Fruit fly (Drosophila melanogaster) whole organism, embryonic: ENCODE measurements around the gene Utx.

Experiments used
- Asciz ChIP-seq: fragments of 200-800 bp; sonication (Bioruptor generic); optimal IDR thresholded peaks from 2 replicates; lab custom pipeline; 2017; ENCODE audit warnings: missing biosample characterization, mild to moderate bottlenecking, missing genetic modification characterization, missing genetic modification reagents
- CG10366 ChIP-seq: fragments of 200-800 bp; sonication (Bioruptor generic); IDR thresholded peaks from 2 replicates; pipeline ENCODE4 v1.3.6; 2022; ENCODE audit warnings: missing biosample characterization, missing genetic modification characterization
- CG11723 ChIP-seq: fragments of 200-800 bp; sonication (Bioruptor generic); optimal IDR thresholded peaks from 2 replicates; lab custom pipeline; 2017; ENCODE audit warnings: missing biosample characterization, mild to moderate bottlenecking, missing genetic modification characterization
- CG12236 ChIP-seq: fragments of 200-800 bp; sonication (Bioruptor generic); optimal IDR thresholded peaks from 2 replicates; lab custom pipeline; 2016; ENCODE audit warnings: missing biosample characterization, missing genetic modification characterization
- CG12659 ChIP-seq: fragments of 200-800 bp; sonication (Bioruptor generic); optimal IDR thresholded peaks from 3 replicates; lab custom pipeline; 2017; ENCODE audit warnings: mild to moderate bottlenecking, missing biosample characterization, missing genetic modification reagents, missing genetic modification characterization
- CG13287 ChIP-seq: fragments of 200-800 bp; sonication (Bioruptor generic); IDR thresholded peaks from 2 replicates; pipeline ENCODE4 v1.3.6; 2022; ENCODE audit warnings: missing biosample characterization, missing genetic modification characterization; ENCODE audit not compliant: partially characterized antibody
- CG13424 ChIP-seq: fragments of 200-800 bp; sonication (Bioruptor generic); optimal IDR thresholded peaks from 2 replicates; lab custom pipeline; 2019; ENCODE audit warnings: missing biosample characterization, mild to moderate bottlenecking, missing genetic modification characterization, moderate library complexity
- CG17361 ChIP-seq: fragments of 200-800 bp; sonication (Bioruptor generic); IDR thresholded peaks from 3 replicates; pipeline ENCODE4 v1.3.6; 2022; ENCODE audit warnings: missing biosample characterization, missing genetic modification characterization
- CG18764 ChIP-seq: fragments of 200-800 bp; sonication (Bioruptor generic); optimal IDR thresholded peaks from 3 replicates; lab custom pipeline; 2016; ENCODE audit warnings: missing biosample characterization, missing genetic modification characterization
- CG2116 ChIP-seq: fragments of 200-800 bp; sonication (Bioruptor generic); optimal IDR thresholded peaks from 3 replicates; lab custom pipeline; 2018; ENCODE audit warnings: missing biosample characterization, mild to moderate bottlenecking, missing genetic modification characterization
- CG2120 ChIP-seq: fragments of 200-800 bp; sonication (Bioruptor generic); optimal IDR thresholded peaks from 3 replicates; lab custom pipeline; 2016; ENCODE audit warnings: missing biosample characterization, missing genetic modification characterization
- CG3281 ChIP-seq: fragments of 200-800 bp; sonication (Bioruptor generic); optimal IDR thresholded peaks from 3 replicates; lab custom pipeline; 2017; ENCODE audit warnings: missing biosample characterization, mild to moderate bottlenecking, missing genetic modification characterization
- CG3407 ChIP-seq: fragments of 200-800 bp; sonication (Bioruptor generic); optimal IDR thresholded peaks from 2 replicates; lab custom pipeline; 2018; ENCODE audit warnings: missing biosample characterization, mild to moderate bottlenecking, missing genetic modification characterization
- CG34224 ChIP-seq: fragments of 200-800 bp; sonication (Bioruptor generic); IDR thresholded peaks from 3 replicates; pipeline ENCODE4 v1.3.6; 2022; ENCODE audit warnings: missing biosample characterization, missing genetic modification characterization; ENCODE audit not compliant: partially characterized antibody
- CG4617 ChIP-seq: fragments of 200-800 bp; sonication (Bioruptor generic); optimal IDR thresholded peaks from 3 replicates; lab custom pipeline; 2016; ENCODE audit warnings: missing biosample characterization, missing genetic modification characterization, borderline replicate concordance
- CG5180 ChIP-seq: fragments of 200-800 bp; sonication (Bioruptor generic); optimal IDR thresholded peaks from 3 replicates; lab custom pipeline; 2017; ENCODE audit warnings: missing biosample characterization, missing genetic modification characterization, mild to moderate bottlenecking, moderate library complexity, missing genetic modification reagents
- CG7839 ChIP-seq: fragments of 200-800 bp; sonication (Bioruptor generic); optimal IDR thresholded peaks from 3 replicates; lab custom pipeline; 2018; ENCODE audit warnings: missing biosample characterization, mild to moderate bottlenecking, missing genetic modification characterization, moderate library complexity
- D19A ChIP-seq: fragments of 200-800 bp; optimal IDR thresholded peaks from 3 replicates; lab custom pipeline; 2019; ENCODE audit warnings: missing biosample characterization, mild to moderate bottlenecking, missing genetic modification characterization, moderate library complexity
- Dll ChIP-seq: fragments of 200-800 bp; sonication (Bioruptor generic); IDR thresholded peaks from 4 replicates; pipeline ENCODE4 v1.3.6; 2022; ENCODE audit warnings: missing biosample characterization, missing genetic modification characterization; ENCODE audit not compliant: partially characterized antibody
- Dref ChIP-seq: fragments of 200-800 bp; sonication (Bioruptor generic); IDR thresholded peaks from 2 replicates; pipeline ENCODE4 v1.3.6; 2022; ENCODE audit warnings: missing biosample characterization, missing genetic modification characterization
- Hmx ChIP-seq: fragments of 200-800 bp; sonication (Bioruptor generic); optimal IDR thresholded peaks from 2 replicates; lab custom pipeline; 2016; ENCODE audit warnings: missing biosample characterization, missing genetic modification characterization
- Lhr ChIP-seq: fragments of 200-800 bp; sonication (Bioruptor generic); optimal IDR thresholded peaks from 3 replicates; lab custom pipeline; 2017; ENCODE audit warnings: mild to moderate bottlenecking, missing biosample characterization, missing genetic modification reagents, missing genetic modification characterization
- MBD-R2 ChIP-seq: fragments of 200-800 bp; sonication (Bioruptor generic); IDR thresholded peaks from 2 replicates; pipeline ENCODE4 v1.3.6; 2022; ENCODE audit warnings: missing biosample characterization, missing genetic modification characterization
- Sry-δ ChIP-seq: fragments of 200-800 bp; sonication (Bioruptor generic); optimal IDR thresholded peaks from 2 replicates; lab custom pipeline; 2016; ENCODE audit warnings: missing biosample characterization, missing genetic modification characterization
- bsh ChIP-seq, 2 experiments: fragments of 200-800 bp; sonication (Bioruptor generic); optimal IDR thresholded peaks; 2 replicates each; lab custom pipeline; 2017 to 2018; ENCODE audit warnings: mild to moderate bottlenecking in 2 of 2, missing biosample characterization in 2 of 2, missing genetic modification characterization in 2 of 2, moderate library complexity in 1 of 2
- crol ChIP-seq: fragments of 200-800 bp; sonication (Bioruptor generic); IDR thresholded peaks from 2 replicates; pipeline ENCODE4 v1.3.6; 2022; ENCODE audit warnings: missing biosample characterization, missing genetic modification characterization
- dm ChIP-seq: fragments of 200-800 bp; sonication (Bioruptor generic); optimal IDR thresholded peaks from 3 replicates; lab custom pipeline; 2016; ENCODE audit warnings: missing biosample characterization, missing genetic modification characterization
- fd64A ChIP-seq: fragments of 200-800 bp; sonication (Bioruptor generic); optimal IDR thresholded peaks from 3 replicates; lab custom pipeline; 2018; ENCODE audit warnings: missing biosample characterization, mild to moderate bottlenecking, missing genetic modification characterization
- grn ChIP-seq: fragments of 200-800 bp; sonication (Bioruptor generic); optimal IDR thresholded peaks from 3 replicates; lab custom pipeline; 2017; ENCODE audit warnings: missing biosample characterization, missing genetic modification characterization
- gro ChIP-seq: fragments of 200-800 bp; sonication (Bioruptor generic); optimal IDR thresholded peaks from 2 replicates; lab custom pipeline; 2016; ENCODE audit warnings: missing biosample characterization, missing genetic modification characterization
- hbn ChIP-seq: fragments of 200-800 bp; sonication (Bioruptor generic); IDR thresholded peaks from 2 replicates; pipeline ENCODE4 v1.3.6; 2022; ENCODE audit warnings: missing biosample characterization, missing genetic modification characterization; ENCODE audit not compliant: partially characterized antibody
- kay ChIP-seq: fragments of 200-800 bp; sonication (Bioruptor generic); optimal IDR thresholded peaks from 2 replicates; lab custom pipeline; 2016; ENCODE audit warnings: missing biosample characterization, missing genetic modification characterization
- knrl ChIP-seq: fragments of 200-800 bp; sonication (Bioruptor generic); IDR thresholded peaks from 3 replicates; pipeline ENCODE4 v1.3.6; 2022; ENCODE audit warnings: missing biosample characterization, missing genetic modification characterization; ENCODE audit not compliant: partially characterized antibody
- nom ChIP-seq: fragments of 200-800 bp; sonication (Bioruptor generic); optimal IDR thresholded peaks from 2 replicates; lab custom pipeline; 2017; ENCODE audit warnings: missing biosample characterization, missing genetic modification characterization, mild to moderate bottlenecking, moderate library complexity, missing genetic modification reagents
- pfk ChIP-seq: fragments of 200-800 bp; sonication (Bioruptor generic); optimal IDR thresholded peaks from 2 replicates; lab custom pipeline; 2018; ENCODE audit warnings: missing biosample characterization, mild to moderate bottlenecking, missing genetic modification characterization, moderate library complexity
- phol ChIP-seq: fragments of 200-800 bp; sonication (Bioruptor generic); optimal IDR thresholded peaks from 3 replicates; lab custom pipeline; 2018; ENCODE audit warnings: missing biosample characterization, mild to moderate bottlenecking, missing genetic modification characterization, moderate library complexity
- pros ChIP-seq: fragments of 200-800 bp; sonication (Bioruptor generic); optimal IDR thresholded peaks from 3 replicates; lab custom pipeline; 2019; ENCODE audit warnings: missing biosample characterization, mild to moderate bottlenecking, missing genetic modification characterization, moderate library complexity
- pzg ChIP-seq: fragments of 200-800 bp; sonication (Bioruptor generic); optimal IDR thresholded peaks from 3 replicates; lab custom pipeline; 2018; ENCODE audit warnings: missing biosample characterization, mild to moderate bottlenecking, missing genetic modification characterization, moderate library complexity
- row ChIP-seq: fragments of 200-800 bp; sonication (Bioruptor generic); IDR thresholded peaks from 3 replicates; pipeline ENCODE4 v1.3.6; 2022; ENCODE audit warnings: missing biosample characterization, missing genetic modification characterization
- sd ChIP-seq: fragments of 200-800 bp; sonication (Bioruptor generic); optimal IDR thresholded peaks from 3 replicates; lab custom pipeline; 2018; ENCODE audit warnings: missing biosample characterization, mild to moderate bottlenecking, missing genetic modification characterization, moderate library complexity
- sens ChIP-seq: fragments of 200-800 bp; sonication (Bioruptor generic); peaks from one replicate; lab custom pipeline; 2016; ENCODE audit warnings: missing biosample characterization, missing genetic modification characterization
- sima ChIP-seq: fragments of 200-800 bp; sonication (Bioruptor generic); optimal IDR thresholded peaks from 2 replicates; lab custom pipeline; 2016; ENCODE audit warnings: missing biosample characterization, missing genetic modification characterization
- slbo ChIP-seq: fragments of 200-800 bp; sonication (Bioruptor generic); IDR thresholded peaks from 2 replicates; pipeline ENCODE4 v1.3.6; 2022; ENCODE audit warnings: missing biosample characterization, missing genetic modification characterization
- tll ChIP-seq, 2 experiments: fragments of 200-800 bp in 1 of 2; fragments of >200 bp in 1 of 2; sonication (Bioruptor generic) in 1 of 2; optimal IDR thresholded peaks; 2 replicates each; lab custom pipeline; 2017 to 2019; ENCODE audit warnings: missing biosample characterization in 2 of 2, missing genetic modification characterization in 2 of 2, mild to moderate bottlenecking in 1 of 2, moderate library complexity in 1 of 2
- tup ChIP-seq: fragments of 200-800 bp; sonication (Bioruptor generic); optimal IDR thresholded peaks from 2 replicates; lab custom pipeline; 2016; ENCODE audit warnings: missing biosample characterization, mild to moderate bottlenecking, missing genetic modification characterization, moderate library complexity
- z ChIP-seq: fragments of 200-800 bp; sonication (Bioruptor generic); IDR thresholded peaks from 3 replicates; pipeline ENCODE4 v1.3.6; 2022; ENCODE audit warnings: missing biosample characterization, missing genetic modification characterization

Utx gene

dm6 chr2L:10232827-10233226 lies 45.8 kb downstream of the Utx start:
- no peak for TF ChIP-seq pros (GFP tag; lab: Kevin White, UChicago)
- TF ChIP-seq crol (GFP tag; lab: Robert Waterston, UW) = no peak
- peak; percentile 11 for TF ChIP-seq Hmx (GFP tag; lab: Kevin White, UChicago)
- TF ChIP-seq knrl = no peak
- peak; percentile 48 for TF ChIP-seq sens (GFP tag; lab: Kevin White, UChicago)
- TF ChIP-seq D19A = peak; percentile 62

dm6 chr2L:10232152-10232816 lies 46.3 kb downstream of the Utx start, which contains the start of gene eEF1delta:
TSS of gene eEF1delta (plus strand) at chr2L:10232507.
- no peak for TF ChIP-seq CG10366 (GFP tag; lab: Robert Waterston, UW)
- TF ChIP-seq row (GFP tag; lab: Robert Waterston, UW) = peak; percentile 68
- TF ChIP-seq sima (GFP tag; lab: Kevin White, UChicago) = no peak
- TF ChIP-seq CG7839 (tag; lab: Kevin White, UChicago) = no peak
- no peak for TF ChIP-seq CG3281 (GFP tag; lab: Kevin White, UChicago)
- peak; percentile 54 for TF ChIP-seq CG4617
- no peak for TF ChIP-seq tup
- TF ChIP-seq CG18764 (GFP tag; lab: Kevin White, UChicago) = no peak
- TF ChIP-seq Dref (GFP tag; lab: Robert Waterston, UW) = peak; percentile 71; the same call in 1 of the 2 replicates
- no peak for TF ChIP-seq CG3407 (GFP tag; lab: Kevin White, UChicago)
- TF ChIP-seq CG11723 = peak; percentile 55
- no peak for TF ChIP-seq CG5180
- no peak for TF ChIP-seq z (GFP tag; lab: Robert Waterston, UW)
- TF ChIP-seq CG12659 (GFP tag; lab: Kevin White, UChicago) = peak; percentile 53
- no peak; the same call in 2 of the 3 replicates for TF ChIP-seq CG17361
- TF ChIP-seq CG12236 (GFP tag; lab: Kevin White, UChicago) = no peak
- TF ChIP-seq nom (GFP tag; lab: Kevin White, UChicago) = no peak
- TF ChIP-seq pzg (GFP tag; lab: Kevin White, UChicago) = peak; percentile 48
- TF ChIP-seq CG2120 = no peak
- peak; percentile 44 for TF ChIP-seq phol (tag; lab: Kevin White, UChicago)
- TF ChIP-seq hbn (GFP tag; lab: Robert Waterston, UW) = peak; percentile 14; the same call in 1 of the 2 replicates
- no peak for TF ChIP-seq gro (GFP tag; lab: Kevin White, UChicago)
- TF ChIP-seq tll (GFP tag; optimal IDR thresholded peaks at IDR 0.05; lab: Kevin White, UChicago) = peak in 1 of 2 experiments; percentile 84
- TF ChIP-seq Sry-δ (GFP tag; lab: Kevin White, UChicago) = peak; percentile 30
- no peak for TF ChIP-seq CG2116 (GFP tag; lab: Kevin White, UChicago)
- TF ChIP-seq knrl = 0 out of 3 replicates have a peak, but pooled peaks have one; percentile 25
- TF ChIP-seq MBD-R2 (GFP tag; lab: Robert Waterston, UW) = peak; percentile 53; the same call in 1 of the 2 replicates
- peak; percentile 55; the same call in 1 of the 3 replicates for TF ChIP-seq CG34224
- TF ChIP-seq slbo = peak; percentile 21; the same call in 1 of the 2 replicates
- TF ChIP-seq kay (GFP tag; lab: Kevin White, UChicago) = no peak
- no peak for TF ChIP-seq bsh (GFP tag; optimal IDR thresholded peaks at IDR 0.05; lab: Kevin White, UChicago)
- peak; percentile 27 for TF ChIP-seq sd (tag; lab: Kevin White, UChicago)
- TF ChIP-seq Asciz (GFP tag; lab: Kevin White, UChicago) = no peak
- no peak for TF ChIP-seq CG13424
- no peak for TF ChIP-seq fd64A
- TF ChIP-seq Lhr (GFP tag; lab: Kevin White, UChicago) = no peak
- peak; percentile 45 for TF ChIP-seq dm (GFP tag; lab: Kevin White, UChicago)
- peak; percentile 25; the same call in 1 of the 2 replicates for TF ChIP-seq CG13287 (GFP tag; lab: Robert Waterston, UW)
- TF ChIP-seq pfk (GFP tag; lab: Kevin White, UChicago) = peak; percentile 91
- TF ChIP-seq Dll (GFP tag; lab: Robert Waterston, UW) = 0 out of 4 replicates have a peak, but pooled peaks have one; percentile 21
- TF ChIP-seq grn = no peak
